Fruit fly (Drosophila melanogaster) Kc167 (cell line): Measurements from ENCODE around the gene Pura.

ENCODE experiments used
- Myc ChIP-seq: fragments of >200 bp; optimal IDR thresholded peaks from 2 replicates; lab custom pipeline; 2017; ENCODE audit warnings: missing external identifiers
- Sin3A ChIP-seq: fragments of >200 bp; optimal IDR thresholded peaks from 2 replicates; lab custom pipeline; 2018; ENCODE audit warnings: missing external identifiers
- insv ChIP-seq: fragments of >200 bp; optimal IDR thresholded peaks from 3 replicates; lab custom pipeline; 2018; ENCODE audit warnings: missing external identifiers

DNA sequence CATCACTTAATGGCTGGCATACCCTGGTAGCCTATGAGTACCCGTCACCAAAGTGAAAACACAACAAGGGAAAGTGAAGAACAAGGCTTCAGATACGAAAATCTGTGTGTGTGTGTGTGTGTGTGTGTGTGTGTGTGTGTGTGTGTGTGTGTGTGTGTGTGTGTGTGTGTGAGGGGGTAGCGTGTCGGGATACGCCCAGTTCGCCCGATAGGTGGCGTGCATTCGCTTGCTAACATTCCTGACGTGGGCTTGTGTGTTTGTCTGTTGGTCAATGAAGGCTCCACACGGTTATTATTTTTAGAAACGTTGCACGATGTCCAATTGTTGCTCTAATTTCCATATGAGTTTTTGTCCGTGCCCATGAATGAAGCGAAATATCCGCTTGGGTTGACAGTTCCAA, 32.3 kb upstream of the Pura start:
- TF ChIP-seq Myc (lab: Kevin White, UChicago) (no peak), insv (no peak), Sin3A (no peak)
